Fruit fly (Drosophila melanogaster) whole organism, embryonic: ENCODE data around the gene CG11698.

ENCODE experiments used
- ATbp ChIP-seq: fragments of 200-800 bp; sonication (Bioruptor generic); optimal IDR thresholded peaks from 2 replicates; lab custom pipeline; 2017; ENCODE audit warnings: missing biosample characterization, mild to moderate bottlenecking, missing genetic modification characterization, missing genetic modification reagents
- Awh ChIP-seq: fragments of 200-800 bp; sonication (Bioruptor generic); IDR thresholded peaks from 2 replicates; pipeline ENCODE4, ENCODE4 v1.3.6; 2022; ENCODE audit warnings: missing biosample characterization, missing genetic modification characterization
- CG1024 ChIP-seq: fragments of 200-800 bp; sonication (Bioruptor generic); IDR thresholded peaks from 2 replicates; pipeline ENCODE4 v1.3.6; 2022; ENCODE audit warnings: missing biosample characterization, missing genetic modification characterization
- CG10366 ChIP-seq: fragments of 200-800 bp; sonication (Bioruptor generic); IDR thresholded peaks from 2 replicates; pipeline ENCODE4 v1.3.6; 2022; ENCODE audit warnings: missing biosample characterization, missing genetic modification characterization
- CG10654 ChIP-seq: fragments of 200-800 bp; sonication (Bioruptor generic); optimal IDR thresholded peaks from 2 replicates; lab custom pipeline; 2016; ENCODE audit warnings: missing biosample characterization, missing genetic modification characterization
- CG11456 ChIP-seq: fragments of 200-800 bp; sonication (Bioruptor generic); IDR thresholded peaks from 3 replicates; pipeline ENCODE4 v1.3.6; 2022; ENCODE audit warnings: missing biosample characterization, missing genetic modification characterization
- CG11504 ChIP-seq: fragments of 200-800 bp; sonication (Bioruptor generic); optimal IDR thresholded peaks from 3 replicates; lab custom pipeline; 2019; ENCODE audit warnings: missing biosample characterization, mild to moderate bottlenecking, missing genetic modification characterization, moderate library complexity
- CG13775 ChIP-seq: fragments of 200-800 bp; sonication (Bioruptor generic); optimal IDR thresholded peaks from 3 replicates; lab custom pipeline; 2017; ENCODE audit warnings: missing biosample characterization, mild to moderate bottlenecking, missing genetic modification characterization
- CG1529 ChIP-seq: fragments of 200-800 bp; sonication (Bioruptor generic); optimal IDR thresholded peaks from 3 replicates; lab custom pipeline; 2018; ENCODE audit warnings: missing biosample characterization, missing genetic modification characterization
- CG15601 ChIP-seq: fragments of 200-800 bp; sonication (Bioruptor generic); optimal IDR thresholded peaks from 3 replicates; lab custom pipeline; 2019; ENCODE audit warnings: missing biosample characterization, mild to moderate bottlenecking, missing genetic modification characterization, moderate library complexity
- CG18011 ChIP-seq: fragments of 200-800 bp; sonication (Bioruptor generic); optimal IDR thresholded peaks from 2 replicates; lab custom pipeline; 2017; ENCODE audit warnings: missing biosample characterization, missing genetic modification characterization, mild to moderate bottlenecking, moderate library complexity, missing genotype
- CG2199 ChIP-seq: fragments of 200-800 bp; sonication (Bioruptor generic); IDR thresholded peaks from 3 replicates; pipeline ENCODE4 v1.3.6; 2022; ENCODE audit warnings: missing biosample characterization, missing genetic modification characterization
- CG3065 ChIP-seq: fragments of 200-800 bp; sonication (Bioruptor generic); optimal IDR thresholded peaks from 2 replicates; lab custom pipeline; 2016; ENCODE audit warnings: missing biosample characterization, missing genetic modification characterization
- CG31224 ChIP-seq: fragments of 200-800 bp; sonication (Bioruptor generic); IDR thresholded peaks from 2 replicates; pipeline ENCODE4 v1.3.6; 2022; ENCODE audit warnings: missing biosample characterization, missing genetic modification characterization
- CG32767 ChIP-seq: fragments of 200-800 bp; sonication (Bioruptor generic); IDR thresholded peaks from 2 replicates; pipeline ENCODE4 v1.3.6; 2022; ENCODE audit warnings: missing biosample characterization, missing genetic modification characterization
- CG3838 ChIP-seq: fragments of 200-800 bp; sonication (Bioruptor generic); optimal IDR thresholded peaks from 3 replicates; lab custom pipeline; 2016; ENCODE audit warnings: missing biosample characterization, missing genetic modification characterization
- CG42726 ChIP-seq: fragments of 200-800 bp; sonication (Bioruptor generic); IDR thresholded peaks from 2 replicates; pipeline ENCODE4 v1.3.6; 2022; ENCODE audit warnings: missing biosample characterization, missing genetic modification characterization; ENCODE audit not compliant: partially characterized antibody
- CG4360 ChIP-seq: fragments of 200-800 bp; sonication (Bioruptor generic); IDR thresholded peaks from 2 replicates; pipeline ENCODE4 v1.3.6; 2022; ENCODE audit warnings: missing biosample characterization, missing genetic modification characterization
- CG6654 ChIP-seq: fragments of 200-800 bp; sonication (Bioruptor generic); optimal IDR thresholded peaks from 2 replicates; lab custom pipeline; 2017; ENCODE audit warnings: missing biosample characterization, mild to moderate bottlenecking, missing genetic modification characterization
- CG7357 ChIP-seq: fragments of 200-800 bp; sonication (Bioruptor generic); IDR thresholded peaks from 3 replicates; pipeline ENCODE4 v1.3.6; 2022; ENCODE audit warnings: missing biosample characterization, missing genetic modification characterization
- CG7372 ChIP-seq: fragments of 200-800 bp; sonication (Bioruptor generic); IDR thresholded peaks from 2 replicates; pipeline ENCODE4 v1.3.6; 2022; ENCODE audit warnings: missing biosample characterization, missing genetic modification characterization
- CG7786 ChIP-seq: fragments of 200-800 bp; sonication (Bioruptor generic); optimal IDR thresholded peaks from 2 replicates; lab custom pipeline; 2016; ENCODE audit warnings: missing biosample characterization, missing genetic modification characterization
- CG7987 ChIP-seq: fragments of 200-800 bp; sonication (Bioruptor generic); optimal IDR thresholded peaks from 2 replicates; lab custom pipeline; 2018; ENCODE audit warnings: missing biosample characterization, mild to moderate bottlenecking, missing genetic modification characterization, moderate library complexity
- CG8281 ChIP-seq: fragments of 200-800 bp; sonication (Bioruptor generic); optimal IDR thresholded peaks from 2 replicates; lab custom pipeline; 2018; ENCODE audit warnings: missing biosample characterization, mild to moderate bottlenecking, missing genetic modification characterization, moderate library complexity
- CG9215 ChIP-seq: fragments of 200-800 bp; sonication (Bioruptor generic); IDR thresholded peaks from 2 replicates; pipeline ENCODE4 v1.3.6; 2022; ENCODE audit warnings: missing biosample characterization, missing genetic modification characterization
- CG9932 ChIP-seq: fragments of 200-800 bp; sonication (Bioruptor generic); IDR thresholded peaks from 2 replicates; pipeline ENCODE4 v1.3.6; 2022; ENCODE audit warnings: missing biosample characterization, missing genetic modification characterization
- Dbx ChIP-seq: fragments of 200-800 bp; sonication (Bioruptor generic); IDR thresholded peaks from 3 replicates; pipeline ENCODE4 v1.3.6; 2022; ENCODE audit warnings: missing biosample characterization, missing genetic modification characterization
- Eip74EF ChIP-seq, 2 experiments: fragments of 200-800 bp in 1 of 2; fragments of >200 bp in 1 of 2; sonication (Bioruptor generic) in 1 of 2; optimal IDR thresholded peaks; 2 replicates each; lab custom pipeline; 2017 to 2019; ENCODE audit warnings: missing biosample characterization in 2 of 2, missing genetic modification characterization in 2 of 2, mild to moderate bottlenecking in 1 of 2, moderate library complexity in 1 of 2
- H15 ChIP-seq: fragments of 200-800 bp; sonication (Bioruptor generic); IDR thresholded peaks from 3 replicates; pipeline ENCODE4 v1.3.6; 2022; ENCODE audit warnings: missing biosample characterization, missing genetic modification characterization
- H2.0 ChIP-seq: fragments of 200-800 bp; sonication (Bioruptor generic); IDR thresholded peaks from 2 replicates; pipeline ENCODE4 v1.3.6; 2022; ENCODE audit warnings: missing biosample characterization, missing genetic modification characterization
- Hand ChIP-seq: fragments of 200-800 bp; sonication (Bioruptor generic); optimal IDR thresholded peaks from 2 replicates; lab custom pipeline; 2017; ENCODE audit warnings: mild to moderate bottlenecking, missing biosample characterization, missing genetic modification reagents, missing genetic modification characterization
- Jarid2 ChIP-seq: fragments of 200-800 bp; sonication (Bioruptor generic); optimal IDR thresholded peaks from 3 replicates; lab custom pipeline; 2017; ENCODE audit warnings: mild to moderate bottlenecking, missing biosample characterization, missing genetic modification reagents, missing genetic modification characterization
- MBD-R2 ChIP-seq: fragments of 200-800 bp; sonication (Bioruptor generic); IDR thresholded peaks from 2 replicates; pipeline ENCODE4 v1.3.6; 2022; ENCODE audit warnings: missing biosample characterization, missing genetic modification characterization
- Mad ChIP-seq: fragments of 200-800 bp; sonication (Bioruptor generic); optimal IDR thresholded peaks from 2 replicates; lab custom pipeline; 2016; ENCODE audit warnings: missing biosample characterization, missing genetic modification characterization
- Optix ChIP-seq: fragments of 200-800 bp; sonication (Bioruptor generic); IDR thresholded peaks from 3 replicates; pipeline ENCODE4 v1.3.6; 2022; ENCODE audit warnings: missing biosample characterization, missing genetic modification characterization
- Sin3A ChIP-seq: fragments of >200 bp; optimal IDR thresholded peaks from 2 replicates; lab custom pipeline; 2018
- Taf1 ChIP-seq: fragments of 200-800 bp; sonication (Bioruptor generic); IDR thresholded peaks from 2 replicates; pipeline ENCODE4 v1.3.6; 2022; ENCODE audit warnings: missing biosample characterization, missing genetic modification characterization
- Vsx1 ChIP-seq: fragments of 200-800 bp; sonication (Bioruptor generic); optimal IDR thresholded peaks from 2 replicates; lab custom pipeline; 2017; ENCODE audit warnings: missing biosample characterization, mild to moderate bottlenecking, missing genetic modification characterization, missing genetic modification reagents
- cas ChIP-seq: fragments of 200-800 bp; sonication (Bioruptor generic); IDR thresholded peaks from 2 replicates; pipeline ENCODE4 v1.3.6; 2022; ENCODE audit warnings: missing biosample characterization, missing genetic modification characterization
- danr ChIP-seq: fragments of 200-800 bp; sonication (Bioruptor generic); IDR thresholded peaks from 2 replicates; pipeline ENCODE4 v1.3.6; 2022; ENCODE audit warnings: missing biosample characterization, missing genetic modification characterization
- dmrt11E ChIP-seq: fragments of 200-800 bp; sonication (Bioruptor generic); optimal IDR thresholded peaks from 3 replicates; lab custom pipeline; 2018; ENCODE audit warnings: missing biosample characterization, mild to moderate bottlenecking, missing genetic modification characterization, moderate library complexity
- emc ChIP-seq: fragments of 200-800 bp; sonication (Bioruptor generic); optimal IDR thresholded peaks from 2 replicates; lab custom pipeline; 2016; ENCODE audit warnings: missing biosample characterization, missing genetic modification characterization
- gsb ChIP-seq: fragments of 200-800 bp; sonication (Bioruptor generic); IDR thresholded peaks from 2 replicates; pipeline ENCODE4 v1.3.6; 2022; ENCODE audit warnings: missing biosample characterization, missing genetic modification characterization
- jigr1 ChIP-seq: fragments of 200-800 bp; sonication (Bioruptor generic); IDR thresholded peaks from 3 replicates; pipeline ENCODE4 v1.3.6; 2022; ENCODE audit warnings: missing biosample characterization, missing genetic modification characterization
- nmo ChIP-seq: fragments of 200-800 bp; sonication (Bioruptor generic); optimal IDR thresholded peaks from 2 replicates; lab custom pipeline; 2018; ENCODE audit warnings: missing biosample characterization, mild to moderate bottlenecking, missing genetic modification characterization, moderate library complexity
- pzg ChIP-seq: fragments of 200-800 bp; sonication (Bioruptor generic); optimal IDR thresholded peaks from 3 replicates; lab custom pipeline; 2018; ENCODE audit warnings: missing biosample characterization, mild to moderate bottlenecking, missing genetic modification characterization, moderate library complexity
- sens-2 ChIP-seq: fragments of 200-800 bp; sonication (Bioruptor generic); IDR thresholded peaks from 2 replicates; pipeline ENCODE4 v1.3.6; 2022; ENCODE audit warnings: missing biosample characterization, missing genetic modification characterization
- tll ChIP-seq, 2 experiments: fragments of 200-800 bp in 1 of 2; fragments of >200 bp in 1 of 2; sonication (Bioruptor generic) in 1 of 2; optimal IDR thresholded peaks; 2 replicates each; lab custom pipeline; 2017 to 2019; ENCODE audit warnings: missing biosample characterization in 2 of 2, missing genetic modification characterization in 2 of 2, mild to moderate bottlenecking in 1 of 2, moderate library complexity in 1 of 2
- ttk ChIP-seq: fragments of 200-800 bp; sonication (Bioruptor generic); IDR thresholded peaks from 2 replicates; pipeline ENCODE4 v2.1.2; 2022; ENCODE audit warnings: missing biosample characterization, missing genetic modification characterization
- twi ChIP-seq: fragments of 200-800 bp; optimal IDR thresholded peaks from 2 replicates; lab custom pipeline; 2019; ENCODE audit warnings: missing biosample characterization, mild to moderate bottlenecking, missing genetic modification characterization, moderate library complexity
- vvl ChIP-seq: fragments of 200-800 bp; sonication (Bioruptor generic); IDR thresholded peaks from 2 replicates; pipeline ENCODE4 v1.3.6; 2022; ENCODE audit warnings: missing biosample characterization, missing genetic modification characterization
- yki ChIP-seq: fragments of >200 bp; optimal IDR thresholded peaks from 3 replicates; lab custom pipeline; 2018
- zf30C ChIP-seq: fragments of 200-800 bp; sonication (Bioruptor generic); optimal IDR thresholded peaks from 3 replicates; lab custom pipeline; 2018; ENCODE audit warnings: missing biosample characterization, mild to moderate bottlenecking, missing genetic modification characterization

The CG11698 gene

dm6 chr3R:8269740-8270139 lies 42.2 kb upstream of the CG11698 start, which contains the start of gene CG9630 (continued):
- TF ChIP-seq Optix (GFP tag; lab: Robert Waterston, UW): no peak
- TF ChIP-seq CG3065 (GFP tag; lab: Kevin White, UChicago): no peak
- TF ChIP-seq vvl (GFP tag; lab: Robert Waterston, UW): no peak
- TF ChIP-seq Jarid2 (GFP tag; lab: Kevin White, UChicago): no peak
- TF ChIP-seq CG10654 (GFP tag; lab: Kevin White, UChicago): no peak
- TF ChIP-seq CG6654 (GFP tag; lab: Kevin White, UChicago): no peak
- no peak for TF ChIP-seq H2.0 (GFP tag; lab: Robert Waterston, UW)
- no peak for TF ChIP-seq CG11456 (GFP tag; lab: Robert Waterston, UW)
- no peak for TF ChIP-seq Mad (GFP tag; lab: Kevin White, UChicago)
- no peak for TF ChIP-seq Taf1 (GFP tag; lab: Robert Waterston, UW)
- TF ChIP-seq dmrt11E (tag; lab: Kevin White, UChicago): no peak
- no peak for TF ChIP-seq Awh (GFP tag; lab: Robert Waterston, UW)
- no peak for TF ChIP-seq jigr1 (GFP tag; lab: Robert Waterston, UW)
- TF ChIP-seq CG1024 (GFP tag; lab: Robert Waterston, UW): no peak
- TF ChIP-seq cas (GFP tag; lab: Robert Waterston, UW): no peak
- TF ChIP-seq sens-2 (GFP tag; lab: Robert Waterston, UW): no peak
- TF ChIP-seq Eip74EF (GFP tag; optimal IDR thresholded peaks at IDR 0.05; lab: Kevin White, UChicago): no peak
- no peak for TF ChIP-seq Dbx
- no peak for TF ChIP-seq zf30C (GFP tag; lab: Kevin White, UChicago)
- no peak for TF ChIP-seq CG3838
- TF ChIP-seq CG7357 (GFP tag; lab: Robert Waterston, UW): no peak
- no peak for TF ChIP-seq CG1529 (GFP tag; lab: Kevin White, UChicago)
- peak; percentile 97 for TF ChIP-seq pzg (GFP tag; lab: Kevin White, UChicago)
- TF ChIP-seq Sin3A (lab: Kevin White, UChicago): peak; percentile 56
- no peak for TF ChIP-seq CG7786
- no peak for TF ChIP-seq yki
- peak in 1 of 2 experiments; percentile 32 for TF ChIP-seq tll (GFP tag; optimal IDR thresholded peaks at IDR 0.05; lab: Kevin White, UChicago)
- no peak for TF ChIP-seq CG8281 (tag; lab: Kevin White, UChicago)
- no peak for TF ChIP-seq CG4360 (GFP tag; lab: Robert Waterston, UW)
- TF ChIP-seq CG18011 (GFP tag; lab: Kevin White, UChicago): no peak
- peak; percentile 85 for TF ChIP-seq twi (tag; lab: Kevin White, UChicago)
- peak; percentile 100 for TF ChIP-seq CG9215 (GFP tag; lab: Robert Waterston, UW)
- no peak for TF ChIP-seq CG31224 (GFP tag; lab: Robert Waterston, UW)
- TF ChIP-seq CG13775 (GFP tag; lab: Kevin White, UChicago): no peak
- no peak for TF ChIP-seq Vsx1 (GFP tag; lab: Kevin White, UChicago)
- no peak for TF ChIP-seq emc (GFP tag; lab: Kevin White, UChicago)
- TF ChIP-seq danr (GFP tag; lab: Robert Waterston, UW): no peak
- TF ChIP-seq ttk (GFP tag; lab: Robert Waterston, UW): no peak
- TF ChIP-seq nmo: peak; percentile 10
- TF ChIP-seq CG7987 (GFP tag; lab: Kevin White, UChicago): peak; percentile 47
- TF ChIP-seq CG10366 (GFP tag; lab: Robert Waterston, UW): no peak
- TF ChIP-seq CG11504 (tag; lab: Kevin White, UChicago): no peak
- TF ChIP-seq MBD-R2: peak; percentile 88
- no peak for TF ChIP-seq CG42726 (GFP tag; lab: Robert Waterston, UW)
- TF ChIP-seq CG2199 (GFP tag; lab: Robert Waterston, UW): no peak
- no peak for TF ChIP-seq CG15601 (tag; lab: Kevin White, UChicago)
- TF ChIP-seq Hand (GFP tag; lab: Kevin White, UChicago): no peak
- TF ChIP-seq H15: no peak
- no peak for TF ChIP-seq ATbp (GFP tag; lab: Kevin White, UChicago)
- no peak for TF ChIP-seq CG32767 (GFP tag; lab: Robert Waterston, UW)
- no peak for TF ChIP-seq CG9932 (GFP tag; lab: Robert Waterston, UW)
- no peak for TF ChIP-seq CG7372 (GFP tag; lab: Robert Waterston, UW)
- no peak for TF ChIP-seq gsb (GFP tag; lab: Robert Waterston, UW)
